Fruit fly (Drosophila melanogaster): Measurements from ENCODE around the gene Fum2.

The Fum2 gene

DNA sequence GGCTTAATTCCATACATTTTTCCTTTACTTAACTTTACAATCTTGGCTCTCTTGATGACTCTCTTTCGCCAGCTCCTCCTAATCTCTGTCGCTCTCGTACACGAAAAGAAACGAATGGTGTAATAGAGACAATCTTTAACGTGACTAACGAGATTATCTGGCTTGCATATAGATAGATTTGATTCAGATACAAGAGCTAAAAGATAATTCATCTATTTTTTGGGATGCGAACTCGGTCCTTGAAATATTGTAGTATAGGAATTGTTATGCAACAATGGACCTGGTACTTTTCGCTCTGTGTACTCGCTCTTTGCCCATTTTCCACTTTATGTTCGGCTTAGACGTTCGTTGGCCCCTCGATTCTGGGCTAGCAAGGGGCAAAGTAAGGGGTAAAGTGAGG, 29.7 kb downstream of the Fum2 start (continued):
- TF ChIP-seq psq (GFP tag; optimal IDR thresholded peaks at IDR 0.05) (peak; percentile 12), klu (GFP tag; IDR thresholded peaks at IDR 0.05) (peak; percentile 37; the same call in 1 of the 2 replicates), Bgb (GFP tag; IDR thresholded peaks at IDR 0.05; ENCODE audit: partially characterized antibody) (no peak), lab (GFP tag; optimal IDR thresholded peaks at IDR 0.05) (peak; percentile 89), dimm (GFP tag; IDR thresholded peaks at IDR 0.05) (0 out of 2 replicates have a peak, but pooled peaks have one; percentile 25), HmgZ (tag; optimal IDR thresholded peaks at IDR 0.05) (peak; percentile 75), gro (GFP tag; optimal IDR thresholded peaks at IDR 0.05) (peak; percentile 66), btn (GFP tag; optimal IDR thresholded peaks at IDR 0.05) (peak; percentile 61), CG9437 (GFP tag; optimal IDR thresholded peaks at IDR 0.05) (peak; percentile 66), vfl (GFP tag; optimal IDR thresholded peaks at IDR 0.05) (peak; percentile 49), hbn (GFP tag; IDR thresholded peaks at IDR 0.05; ENCODE audit: partially characterized antibody) (no peak), Rfx (GFP tag; IDR thresholded peaks at IDR 0.05) (peak; percentile 85), Dll (GFP tag; IDR thresholded peaks at IDR 0.05; ENCODE audit: partially characterized antibody) (no peak), cad (GFP tag; optimal IDR thresholded peaks at IDR 0.05) (no peak), Antp (GFP tag; optimal IDR thresholded peaks at IDR 0.05) (peak; percentile 84), Jarid2 (GFP tag; optimal IDR thresholded peaks at IDR 0.05) (peak; percentile 33), esg (GFP tag; conservative IDR thresholded peaks at IDR 0.05) (peak; percentile 64), CG7271 (tag; optimal IDR thresholded peaks at IDR 0.05) (no peak), CG10654 (GFP tag; optimal IDR thresholded peaks at IDR 0.05) (peak; percentile 64), CG31224 (GFP tag; IDR thresholded peaks at IDR 0.05) (peak; percentile 62), ssp (GFP tag; IDR thresholded peaks at IDR 0.05) (peak; percentile 63), Sox102F (GFP tag; optimal IDR thresholded peaks at IDR 0.05) (peak; percentile 85), peb (GFP tag; IDR thresholded peaks at IDR 0.05) (peak; percentile 27; the same call in 1 of the 2 replicates), Opbp (GFP tag; IDR thresholded peaks at IDR 0.05; ENCODE audit: partially characterized antibody) (no peak), lola (GFP tag; optimal IDR thresholded peaks at IDR 0.05) (peak in 1 of 3 experiments; percentile 63), E2f1 (GFP tag; IDR thresholded peaks at IDR 0.05) (peak; percentile 71), Dek (tag; optimal IDR thresholded peaks at IDR 0.05) (peak; percentile 83), Awh (GFP tag; IDR thresholded peaks at IDR 0.05) (peak; percentile 71), CG11696 (GFP tag; IDR thresholded peaks at IDR 0.05) (peak; percentile 23; the same call in 1 of the 2 replicates), ttk (GFP tag; IDR thresholded peaks at IDR 0.05) (peak; percentile 65), E2f2 (GFP tag; IDR thresholded peaks at IDR 0.05) (peak; percentile 61), jumu (GFP tag; optimal IDR thresholded peaks at IDR 0.05) (peak; percentile 77), CG7556 (GFP tag; optimal IDR thresholded peaks at IDR 0.05) (peak; percentile 86), Fer2 (tag; optimal IDR thresholded peaks at IDR 0.05) (peak; percentile 40), CG17612 (GFP tag; IDR thresholded peaks at IDR 0.05) (no peak), prd (optimal IDR thresholded peaks at IDR 0.05) (no peak), prd (GFP tag; IDR thresholded peaks at IDR 0.05) (peak; percentile 79), mld (GFP tag; IDR thresholded peaks at IDR 0.05; ENCODE audit: partially characterized antibody) (no peak), Kr (GFP tag; optimal IDR thresholded peaks at IDR 0.05) (no peak), fd102C (GFP tag; optimal IDR thresholded peaks at IDR 0.05) (no peak), CG14965 (GFP tag; optimal IDR thresholded peaks at IDR 0.05; ENCODE audit: borderline replicate concordance) (no peak), ap (GFP tag; IDR thresholded peaks at IDR 0.05) (peak; percentile 59; the same call in 1 of the 2 replicates), CG14441 (GFP tag; IDR thresholded peaks at IDR 0.05) (peak; percentile 86), CG7786 (GFP tag; optimal IDR thresholded peaks at IDR 0.05) (peak; percentile 83), HLH54F (GFP tag; optimal IDR thresholded peaks at IDR 0.05) (peak; percentile 73), NFAT (GFP tag; IDR thresholded peaks at IDR 0.05) (peak; percentile 54), CG7987 (GFP tag; optimal IDR thresholded peaks at IDR 0.05) (peak; percentile 47), tap (tag; optimal IDR thresholded peaks at IDR 0.05) (peak; percentile 78), schlank (tag; optimal IDR thresholded peaks at IDR 0.05) (peak; percentile 40), CG3065 (GFP tag; optimal IDR thresholded peaks at IDR 0.05) (peak; percentile 28), CG7928 (GFP tag; optimal IDR thresholded peaks at IDR 0.05) (peak; percentile 42)
